Fruit fly (Drosophila melanogaster): ENCODE data around the gene CG7149.

dm6 chr2L:7790081-7790447 is 293 bp downstream of the CG7149 start:
- TF ChIP-seq dmrt93B (GFP tag; optimal IDR thresholded peaks at IDR 0.05), result no peak
- no peak for TF ChIP-seq fru (GFP tag; optimal IDR thresholded peaks at IDR 0.05)
- TF ChIP-seq Abd-B (GFP tag; optimal IDR thresholded peaks at IDR 0.05), result no peak
- TF ChIP-seq h (GFP tag; optimal IDR thresholded peaks at IDR 0.05), result no peak
